Worm (Caenorhabditis elegans) whole organism, L1 larva: ENCODE results near the gene clec-67.

Experiments
- C04F5.9 ChIP-seq: sonication (generic microtip); optimal IDR thresholded peaks from 2 replicates; lab custom pipeline; 2016; ENCODE audit warnings: missing genetic modification characterization, missing compliant biosample characterization
- Y116A8C.19 ChIP-seq: sonication (generic microtip); optimal IDR thresholded peaks from 2 replicates; lab custom pipeline; 2016; ENCODE audit warnings: missing compliant biosample characterization, missing genetic modification characterization, borderline replicate concordance
- alr-1 ChIP-seq: fragments of 200-800 bp; sonication (Bioruptor generic); optimal IDR thresholded peaks from 2 replicates; lab custom pipeline; 2018; ENCODE audit warnings: borderline replicate concordance, mild to moderate bottlenecking, missing genetic modification characterization, missing compliant biosample characterization
- ceh-8 ChIP-seq: fragments of 200-800 bp; sonication (Bioruptor generic); optimal IDR thresholded peaks from 2 replicates; lab custom pipeline; 2018; ENCODE audit warnings: mild to moderate bottlenecking, missing genetic modification characterization, moderate library complexity, missing compliant biosample characterization
- ceh-90 ChIP-seq: sonication (generic microtip); optimal IDR thresholded peaks from 2 replicates; lab custom pipeline; 2016; ENCODE audit warnings: missing genetic modification characterization, missing compliant biosample characterization
- dpl-1 ChIP-seq, 3 experiments: fragments of 150-350 bp in 2 of 3; sonication (generic microtip) in 1 of 3; optimal IDR thresholded peaks; 2 replicates each; lab custom pipeline; 2014 to 2017; ENCODE audit warnings: missing biosample characterization in 3 of 3, missing genetic modification characterization in 3 of 3, missing genetic modification reagents in 3 of 3
- efl-1 ChIP-seq, 4 experiments: fragments of 150-350 bp; optimal IDR thresholded peaks in 3 of 4; peaks in 1 of 4; 1 replicate in 1 of 4; 2 replicates in 3 of 4; lab custom pipeline; 2014; ENCODE audit warnings: missing biosample characterization in 2 of 4, missing genetic modification characterization in 2 of 4, missing genetic modification reagents in 2 of 4
- elt-2 ChIP-seq: sonication (generic microtip); optimal IDR thresholded peaks from 2 replicates; lab custom pipeline; 2016; ENCODE audit warnings: missing genetic modification characterization, mild to moderate bottlenecking, inconsistent platforms, missing compliant biosample characterization, missing genetic modification reagents
- fkh-8 ChIP-seq: sonication (generic microtip); optimal IDR thresholded peaks from 2 replicates; lab custom pipeline; 2016; ENCODE audit warnings: mild to moderate bottlenecking, missing genetic modification characterization, missing compliant biosample characterization
- fos-1 ChIP-seq: fragments of 150-350 bp; optimal IDR thresholded peaks from 2 replicates; lab custom pipeline; 2014; ENCODE audit warnings: missing biosample characterization, missing genetic modification characterization
- hlh-4 ChIP-seq: sonication (generic microtip); optimal IDR thresholded peaks from 2 replicates; lab custom pipeline; 2016; ENCODE audit warnings: mild to moderate bottlenecking, missing genetic modification characterization, missing compliant biosample characterization
- irx-1 ChIP-seq: sonication (generic microtip); optimal IDR thresholded peaks from 2 replicates; lab custom pipeline; 2016; ENCODE audit warnings: missing genetic modification characterization, missing compliant biosample characterization
- jun-1 ChIP-seq: fragments of 150-350 bp; optimal IDR thresholded peaks from 2 replicates; lab custom pipeline; 2014; ENCODE audit warnings: missing biosample characterization, missing genetic modification reagents, missing genetic modification characterization
- lin-14 ChIP-seq: fragments of 200-800 bp; sonication (Bioruptor generic); optimal IDR thresholded peaks from 2 replicates; lab custom pipeline; 2018; ENCODE audit warnings: mild to moderate bottlenecking, missing genetic modification characterization, moderate library complexity, missing compliant biosample characterization
- lin-35 ChIP-seq, 2 experiments: fragments of 150-350 bp; optimal IDR thresholded peaks; 2 replicates each; lab custom pipeline; 2014; ENCODE audit warnings: missing biosample characterization in 2 of 2, missing genetic modification characterization in 2 of 2, missing genetic modification reagents in 2 of 2
- lir-3 ChIP-seq: sonication (generic microtip); optimal IDR thresholded peaks from 2 replicates; lab custom pipeline; 2016; ENCODE audit warnings: mild to moderate bottlenecking, missing genetic modification characterization, moderate library complexity, missing compliant biosample characterization; ENCODE audit not compliant: poor library complexity
- nhr-12 ChIP-seq: sonication (generic microtip); optimal IDR thresholded peaks from 2 replicates; lab custom pipeline; 2017; ENCODE audit warnings: missing biosample characterization, missing genetic modification characterization
- nhr-237 ChIP-seq: fragments of 150-350 bp; optimal IDR thresholded peaks from 2 replicates; lab custom pipeline; 2014; ENCODE audit warnings: missing biosample characterization, missing genetic modification characterization
- nhr-47 ChIP-seq: sonication (generic microtip); optimal IDR thresholded peaks from 2 replicates; lab custom pipeline; 2016; ENCODE audit warnings: mild to moderate bottlenecking, missing genetic modification characterization, moderate library complexity, missing compliant biosample characterization
- pag-3 ChIP-seq: sonication (generic microtip); optimal IDR thresholded peaks from 2 replicates; lab custom pipeline; 2017; ENCODE audit warnings: missing genetic modification characterization, mild to moderate bottlenecking, missing compliant biosample characterization, antibody characterized with exemption, borderline replicate concordance; ENCODE audit not compliant: insufficient read depth
- snu-23 ChIP-seq: sonication (generic microtip); optimal IDR thresholded peaks from 2 replicates; lab custom pipeline; 2016; ENCODE audit warnings: missing genetic modification characterization, missing compliant biosample characterization
- sup-37 ChIP-seq: fragments of 200-800 bp; sonication (Bioruptor generic); optimal IDR thresholded peaks from 2 replicates; lab custom pipeline; 2018; ENCODE audit warnings: mild to moderate bottlenecking, missing genetic modification characterization, missing compliant biosample characterization
- tlp-1 ChIP-seq: fragments of 150-350 bp; optimal IDR thresholded peaks from 2 replicates; lab custom pipeline; 2014; ENCODE audit warnings: missing biosample characterization, missing genetic modification characterization
- xbp-1 ChIP-seq: sonication (generic microtip); optimal IDR thresholded peaks from 2 replicates; lab custom pipeline; 2016; ENCODE audit warnings: missing genetic modification characterization, missing compliant biosample characterization
- ztf-11 ChIP-seq, 2 experiments: sonication (generic microtip); optimal IDR thresholded peaks; 2 replicates each; lab custom pipeline; 2016 to 2017; ENCODE audit warnings: missing genetic modification characterization in 2 of 2, missing biosample characterization in 1 of 2, missing compliant biosample characterization in 1 of 2
- ztf-4 ChIP-seq: fragments of 150-350 bp; optimal IDR thresholded peaks from 2 replicates; lab custom pipeline; 2014; ENCODE audit warnings: missing biosample characterization, missing genetic modification characterization

The clec-67 gene

ce11 chrIV:3962584-3962983 lies 40.6 kb downstream of the clec-67 start, which contains the start of gene Y46C8AM.1:
Y46C8AM.1 (plus strand) TSS chrIV:3962884.
- no peak for TF ChIP-seq nhr-12 (tag; lab: Kevin White, UChicago)

ce11 chrIV:3963498-3963897 lies 41.5 kb downstream of the clec-67 start:
- TF ChIP-seq sup-37 (GFP tag; lab: Kevin White, UChicago) (no peak), irx-1 (tag; lab: Kevin White, UChicago) (no peak), efl-1 (optimal IDR thresholded peaks at IDR 0.05; lab: Kevin White, UChicago) (no peak), efl-1 (GFP tag; optimal IDR thresholded peaks at IDR 0.05 in 1 of 2; lab: Kevin White, UChicago) (peak in 1 of 2 experiments; percentile 71), tlp-1 (no peak), fos-1 (tag; lab: Kevin White, UChicago) (no peak), C04F5.9 (no peak), dpl-1 (GFP tag; optimal IDR thresholded peaks at IDR 0.05; lab: Kevin White, UChicago) (no peak), elt-2 (tag; lab: Kevin White, UChicago) (peak; percentile 79), lin-35 (GFP tag; optimal IDR thresholded peaks at IDR 0.05; lab: Kevin White, UChicago) (peak in 1 of 2 experiments; percentile 11), fkh-8 (no peak), hlh-4 (tag; lab: Kevin White, UChicago) (no peak), Y116A8C.19 (tag; lab: Kevin White, UChicago) (no peak), xbp-1 (tag; lab: Kevin White, UChicago) (no peak), jun-1 (tag; lab: Kevin White, UChicago) (no peak), pag-3 (tag; lab: Kevin White, UChicago) (no peak), alr-1 (tag; lab: Kevin White, UChicago) (no peak)

ce11 chrIV:3965013-3965412 lies 43.0 kb downstream of the clec-67 start, which contains the start of gene clec-76:
clec-76 (plus strand) TSS chrIV:3965246.
- TF ChIP-seq elt-2 (tag; lab: Kevin White, UChicago), result peak; percentile 82
- no peak for TF ChIP-seq nhr-237 (tag; lab: Kevin White, UChicago)
- peak in 1 of 2 experiments; percentile 2 for TF ChIP-seq lin-35 (GFP tag; optimal IDR thresholded peaks at IDR 0.05; lab: Kevin White, UChicago)

- TF ChIP-seq ceh-90 (tag; lab: Kevin White, UChicago) (no peak), ceh-8 (GFP tag; lab: Kevin White, UChicago) (no peak), ztf-4 (tag; lab: Kevin White, UChicago) (no peak), nhr-12 (tag; lab: Kevin White, UChicago) (no peak), Y116A8C.19 (tag; lab: Kevin White, UChicago) (no peak), lir-3 (no peak), nhr-47 (tag; lab: Kevin White, UChicago) (no peak), ztf-11 (tag; optimal IDR thresholded peaks at IDR 0.05; lab: Kevin White, UChicago) (no peak), snu-23 (GFP tag; lab: Kevin White, UChicago) (no peak), lin-14 (no peak)
These were observed 51.1 kb downstream of the clec-67 start, which contains the start of gene clec-79 for ce11 chrIV:3973049-3973448. clec-79 (plus strand) TSS chrIV:3973349.
